Fruit fly (Drosophila melanogaster) whole organism, adult: ENCODE results near the gene CG15418.

Experiments
- CG12768 ChIP-seq: fragments of 200-800 bp; sonication (Bioruptor generic); optimal IDR thresholded peaks from 2 replicates; lab custom pipeline; 2017; ENCODE audit warnings: missing biosample characterization, missing genetic modification characterization, mild to moderate bottlenecking, moderate library complexity, missing genetic modification reagents
- CG14711 ChIP-seq: fragments of 200-800 bp; sonication (Bioruptor generic); optimal IDR thresholded peaks from 2 replicates; lab custom pipeline; 2018; ENCODE audit warnings: missing biosample characterization, mild to moderate bottlenecking, missing genetic modification characterization, moderate library complexity
- CG1620 ChIP-seq: fragments of 200-800 bp; sonication (Bioruptor generic); optimal IDR thresholded peaks from 2 replicates; lab custom pipeline; 2016; ENCODE audit warnings: missing biosample characterization, missing genetic modification characterization
- CG5204 ChIP-seq: fragments of 200-800 bp; sonication (Bioruptor generic); optimal IDR thresholded peaks from 2 replicates; lab custom pipeline; 2016; ENCODE audit warnings: missing biosample characterization, missing genetic modification characterization
- CG7045 ChIP-seq: fragments of 200-800 bp; sonication (Bioruptor generic); optimal IDR thresholded peaks from 2 replicates; lab custom pipeline; 2017; ENCODE audit warnings: missing biosample characterization, mild to moderate bottlenecking, missing genetic modification characterization
- Crg-1 ChIP-seq: fragments of 200-800 bp; sonication (Bioruptor generic); optimal IDR thresholded peaks from 2 replicates; lab custom pipeline; 2016; ENCODE audit warnings: missing biosample characterization, missing genetic modification characterization
- Hr96 ChIP-seq: fragments of 200-800 bp; sonication (Bioruptor generic); optimal IDR thresholded peaks from 2 replicates; lab custom pipeline; 2016; ENCODE audit warnings: missing biosample characterization, missing genetic modification characterization
- Mnt ChIP-seq: fragments of 200-800 bp; sonication (Bioruptor generic); optimal IDR thresholded peaks from 2 replicates; lab custom pipeline; 2016; ENCODE audit warnings: missing biosample characterization, mild to moderate bottlenecking, missing genetic modification characterization
- cic ChIP-seq: fragments of 200-800 bp; sonication (Bioruptor generic); optimal IDR thresholded peaks from 2 replicates; lab custom pipeline; 2017; ENCODE audit warnings: missing biosample characterization, mild to moderate bottlenecking, missing genetic modification characterization, moderate library complexity
- ovo ChIP-seq: fragments of 200-800 bp; sonication (Bioruptor generic); optimal IDR thresholded peaks from 2 replicates; lab custom pipeline; 2016; ENCODE audit warnings: missing biosample characterization, missing genetic modification characterization
- pad ChIP-seq: fragments of 200-800 bp; sonication (Bioruptor generic); optimal IDR thresholded peaks from 3 replicates; lab custom pipeline; 2017; ENCODE audit warnings: missing biosample characterization, missing genetic modification characterization, mild to moderate bottlenecking, moderate library complexity, missing genetic modification reagents
- tj ChIP-seq: fragments of 200-800 bp; sonication (Bioruptor generic); optimal IDR thresholded peaks from 3 replicates; lab custom pipeline; 2017; ENCODE audit warnings: missing biosample characterization, mild to moderate bottlenecking, missing genetic modification characterization, moderate library complexity
- toe ChIP-seq: fragments of 200-800 bp; sonication (Bioruptor generic); optimal IDR thresholded peaks from 2 replicates; lab custom pipeline; 2016; ENCODE audit warnings: missing biosample characterization, missing genetic modification characterization

dm6 chr2L:3572529-3573171 is 48.9 kb downstream of the CG15418 start:
- TF ChIP-seq toe (GFP tag; lab: Kevin White, UChicago) = no peak
- no peak for TF ChIP-seq cic (GFP tag; lab: Kevin White, UChicago)
- no peak for TF ChIP-seq CG12768
- no peak for TF ChIP-seq ovo
- no peak for TF ChIP-seq Crg-1 (GFP tag; lab: Kevin White, UChicago)
- TF ChIP-seq CG5204 = no peak
- no peak for TF ChIP-seq Mnt
- TF ChIP-seq CG1620 (GFP tag; lab: Kevin White, UChicago) = no peak
- TF ChIP-seq pad (GFP tag; lab: Kevin White, UChicago) = no peak
- no peak for TF ChIP-seq Hr96 (GFP tag; lab: Kevin White, UChicago)
- TF ChIP-seq CG7045 (GFP tag; lab: Kevin White, UChicago) = no peak
- no peak for TF ChIP-seq CG14711 (tag; lab: Kevin White, UChicago)
- TF ChIP-seq tj (GFP tag; lab: Kevin White, UChicago) = no peak
